Fruit fly (Drosophila melanogaster): Measurements from ENCODE around the gene CG31156.

The CG31156 gene

DNA sequence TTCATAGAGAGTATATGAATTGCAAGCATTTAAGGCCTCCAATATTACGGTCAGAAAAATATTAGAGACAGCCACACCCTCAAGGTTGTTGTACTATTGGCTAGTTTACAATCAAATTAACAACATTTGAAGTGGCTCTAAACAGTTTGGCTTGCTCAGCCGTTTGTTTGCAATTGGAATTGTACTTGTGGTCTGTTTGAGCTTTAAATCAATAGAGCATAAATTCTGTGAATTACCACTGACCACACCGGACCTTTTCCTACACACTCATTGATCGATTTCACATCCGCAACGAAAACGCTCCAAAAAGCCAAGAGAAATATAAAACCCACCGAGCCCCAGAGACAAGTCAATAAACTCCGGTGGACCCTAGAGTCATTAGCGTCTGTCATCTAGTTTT, 39.9 kb downstream of the CG31156 start:
- TF ChIP-seq CG9705 (GFP tag; optimal IDR thresholded peaks at IDR 0.05) = no peak
- TF ChIP-seq h (GFP tag; optimal IDR thresholded peaks at IDR 0.05) = no peak
- no peak for TF ChIP-seq Jra (GFP tag; optimal IDR thresholded peaks at IDR 0.05)
- TF ChIP-seq pan (optimal IDR thresholded peaks at IDR 0.05) = no peak
- TF ChIP-seq fru (GFP tag; optimal IDR thresholded peaks at IDR 0.05) = no peak
- TF ChIP-seq Dif (GFP tag; optimal IDR thresholded peaks at IDR 0.05; ENCODE audit: partially characterized antibody) = no peak
- no peak for TF ChIP-seq dl (GFP tag; optimal IDR thresholded peaks at IDR 0.05; ENCODE audit: insufficient read depth in 1 of 2, partially characterized antibody in 2 of 2)
- no peak for TF ChIP-seq CrebA (GFP tag; optimal IDR thresholded peaks at IDR 0.05; ENCODE audit: borderline replicate concordance)
- no peak for TF ChIP-seq rgr (GFP tag; optimal IDR thresholded peaks at IDR 0.05)

DNA sequence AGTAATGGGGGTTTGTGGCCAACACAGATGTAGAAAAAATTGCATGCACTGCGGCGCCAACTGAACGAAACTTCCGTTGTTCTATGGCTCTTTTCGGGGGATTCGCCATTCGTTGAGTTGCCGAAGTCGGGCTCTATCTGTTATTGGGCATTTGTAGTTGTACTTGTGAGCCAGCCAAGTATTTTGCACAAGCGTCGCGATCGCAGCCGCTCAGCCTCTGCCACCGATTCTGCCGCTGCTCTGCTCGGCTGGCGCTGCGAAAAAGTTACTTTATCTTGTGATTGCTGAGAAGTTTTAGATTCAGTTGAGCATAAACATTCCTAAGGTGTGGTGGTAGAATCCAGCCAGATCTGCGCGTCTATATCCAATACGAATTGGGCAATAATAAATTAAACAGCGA, 43.6 kb downstream of the CG31156 start, which contains the start of gene CG33110:
Gene CG33110 (plus strand): TSS at position 301 of the 400 bp plus-strand sequence.
- TF ChIP-seq psq (GFP tag; optimal IDR thresholded peaks at IDR 0.05) (no peak), sage (GFP tag; optimal IDR thresholded peaks at IDR 0.05) (no peak), Hnf4 (GFP tag; optimal IDR thresholded peaks at IDR 0.05) (no peak), fru (GFP tag; optimal IDR thresholded peaks at IDR 0.05) (no peak), Rel (GFP tag; optimal IDR thresholded peaks at IDR 0.05) (no peak), Rel (tag; optimal IDR thresholded peaks at IDR 0.05) (no peak), woc (GFP tag; optimal IDR thresholded peaks at IDR 0.05) (no peak), GATAd (GFP tag; optimal IDR thresholded peaks at IDR 0.05) (no peak), Vsx2 (GFP tag; optimal IDR thresholded peaks at IDR 0.05; ENCODE audit: partially characterized antibody) (no peak), dsf (GFP tag; optimal IDR thresholded peaks at IDR 0.05; ENCODE audit: borderline replicate concordance) (no peak), Mio (GFP tag; optimal IDR thresholded peaks at IDR 0.05) (no peak), brk (GFP tag; optimal IDR thresholded peaks at IDR 0.05) (no peak), tai (GFP tag; optimal IDR thresholded peaks at IDR 0.05) (no peak), Sp1 (GFP tag; optimal IDR thresholded peaks at IDR 0.05) (no peak)

DNA sequence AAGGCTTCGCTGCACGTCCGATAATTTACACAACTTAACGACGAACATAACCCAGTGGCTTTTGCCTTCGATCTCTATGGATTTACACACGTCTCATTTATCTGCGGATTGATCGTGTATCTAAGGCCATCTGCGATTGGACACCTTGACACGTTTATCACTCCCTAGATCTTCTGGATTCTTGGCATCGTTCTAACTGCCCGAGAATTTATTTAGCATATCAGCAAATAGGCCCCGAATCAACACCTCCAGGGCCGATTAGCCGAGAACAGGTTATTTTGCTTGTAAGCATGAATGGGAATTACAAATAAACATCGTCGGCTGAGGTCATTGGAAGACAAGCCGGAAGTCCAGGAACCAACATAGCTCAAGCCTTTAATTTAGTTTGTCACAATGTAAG, 44.9 kb downstream of the CG31156 start:
- TF ChIP-seq sv (GFP tag; optimal IDR thresholded peaks at IDR 0.05) (no peak), CG9705 (GFP tag; optimal IDR thresholded peaks at IDR 0.05) (no peak), CrebA (GFP tag; optimal IDR thresholded peaks at IDR 0.05; ENCODE audit: borderline replicate concordance) (no peak), dsf (GFP tag; optimal IDR thresholded peaks at IDR 0.05; ENCODE audit: borderline replicate concordance) (no peak), usp (GFP tag; optimal IDR thresholded peaks at IDR 0.05) (no peak), Vsx2 (GFP tag; optimal IDR thresholded peaks at IDR 0.05; ENCODE audit: partially characterized antibody) (no peak), brk (GFP tag; optimal IDR thresholded peaks at IDR 0.05) (no peak), lola (GFP tag; optimal IDR thresholded peaks at IDR 0.05) (no peak), dmrt93B (GFP tag; optimal IDR thresholded peaks at IDR 0.05) (no peak), GATAd (GFP tag; optimal IDR thresholded peaks at IDR 0.05) (no peak)

DNA sequence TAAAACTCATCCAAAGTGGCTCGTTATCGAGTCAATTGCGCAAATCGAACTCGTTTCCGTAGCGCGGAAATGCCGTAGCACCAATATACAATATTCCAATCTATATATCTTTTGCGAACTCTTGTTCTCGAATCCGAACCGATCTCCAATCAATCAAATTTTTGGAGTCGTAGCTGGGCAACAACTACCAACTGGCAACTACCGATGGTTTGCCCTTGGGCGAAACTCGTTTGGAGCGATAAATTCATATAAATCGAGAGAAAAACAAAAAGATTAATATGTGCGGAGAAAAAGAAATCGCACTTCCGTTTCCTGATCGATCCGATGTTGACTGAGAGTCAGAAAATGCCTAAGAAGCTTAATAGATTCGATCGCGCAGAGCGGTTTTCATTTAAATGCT, 47.7 kb downstream of the CG31156 start:
- TF ChIP-seq Jra (GFP tag; optimal IDR thresholded peaks at IDR 0.05) (no peak), CG9705 (GFP tag; optimal IDR thresholded peaks at IDR 0.05) (no peak), Dif (GFP tag; optimal IDR thresholded peaks at IDR 0.05; ENCODE audit: partially characterized antibody) (no peak), Vsx2 (GFP tag; optimal IDR thresholded peaks at IDR 0.05; ENCODE audit: partially characterized antibody) (no peak), GATAd (GFP tag; optimal IDR thresholded peaks at IDR 0.05) (no peak), br (GFP tag; optimal IDR thresholded peaks at IDR 0.05) (no peak), rgr (GFP tag; optimal IDR thresholded peaks at IDR 0.05) (no peak), sv (GFP tag; optimal IDR thresholded peaks at IDR 0.05) (no peak), dsf (GFP tag; optimal IDR thresholded peaks at IDR 0.05; ENCODE audit: borderline replicate concordance) (no peak), Myc (optimal IDR thresholded peaks at IDR 0.05) (no peak), Hr78 (GFP tag; optimal IDR thresholded peaks at IDR 0.05) (no peak)

DNA sequence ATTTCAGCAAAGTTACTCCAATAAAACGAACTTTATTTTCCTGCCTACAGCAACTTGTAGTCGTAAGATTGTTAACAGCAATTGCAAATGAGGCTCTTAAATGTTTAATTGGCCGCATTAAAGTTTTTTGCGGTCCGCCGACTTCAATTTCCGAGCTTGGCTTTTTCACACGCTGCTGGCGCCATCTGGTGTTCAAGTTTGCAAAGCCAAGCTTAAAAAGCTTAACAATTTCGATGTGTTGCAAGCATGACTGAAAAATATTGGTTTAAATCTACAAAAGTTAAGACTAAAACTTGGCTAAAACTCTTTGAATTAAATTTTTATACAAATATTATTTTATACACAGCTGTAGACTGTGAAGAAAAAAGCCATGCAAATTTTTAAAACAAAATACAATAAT, 48.7 kb downstream of the CG31156 start:
- TF ChIP-seq sv (GFP tag; optimal IDR thresholded peaks at IDR 0.05) (no peak), Abd-B (GFP tag; optimal IDR thresholded peaks at IDR 0.05) (no peak), CrebA (GFP tag; optimal IDR thresholded peaks at IDR 0.05; ENCODE audit: borderline replicate concordance) (no peak), woc (GFP tag; optimal IDR thresholded peaks at IDR 0.05) (no peak), dsf (GFP tag; optimal IDR thresholded peaks at IDR 0.05; ENCODE audit: borderline replicate concordance) (no peak), tai (GFP tag; optimal IDR thresholded peaks at IDR 0.05) (no peak), ey (GFP tag; optimal IDR thresholded peaks at IDR 0.05) (no peak), pan (optimal IDR thresholded peaks at IDR 0.05) (no peak), br (GFP tag; optimal IDR thresholded peaks at IDR 0.05) (no peak), foxo (GFP tag; optimal IDR thresholded peaks at IDR 0.05) (no peak), rgr (GFP tag; optimal IDR thresholded peaks at IDR 0.05) (no peak), Hr78 (GFP tag; optimal IDR thresholded peaks at IDR 0.05) (no peak), Rel (GFP tag; optimal IDR thresholded peaks at IDR 0.05) (no peak), Rel (tag; optimal IDR thresholded peaks at IDR 0.05) (no peak)
